Worm (Caenorhabditis elegans) whole organism, late embryonic: ENCODE data around the gene fbxa-167.

Experiments
- C38D4.7 ChIP-seq: fragments of 200-800 bp; sonication (Bioruptor generic); optimal IDR thresholded peaks from 2 replicates; lab custom pipeline; 2018; ENCODE audit warnings: mild to moderate bottlenecking, missing genetic modification characterization, moderate library complexity, missing compliant biosample characterization
- K02D7.2 ChIP-seq: sonication (generic microtip); optimal IDR thresholded peaks from 2 replicates; lab custom pipeline; 2017; ENCODE audit warnings: mild to moderate bottlenecking, missing genetic modification characterization, missing compliant biosample characterization
- K09A11.1 ChIP-seq: sonication (generic microtip); optimal IDR thresholded peaks from 2 replicates; lab custom pipeline; 2017; ENCODE audit warnings: antibody characterized with exemption, mild to moderate bottlenecking, missing genetic modification characterization, missing compliant biosample characterization; ENCODE audit not compliant: insufficient read depth
- T23F11.4 ChIP-seq: fragments of 200-800 bp; sonication (Bioruptor generic); optimal IDR thresholded peaks from 2 replicates; lab custom pipeline; 2018; ENCODE audit warnings: mild to moderate bottlenecking, missing genetic modification characterization, missing compliant biosample characterization
- Y22D7AL.16 ChIP-seq: sonication (generic microtip); optimal IDR thresholded peaks from 2 replicates; lab custom pipeline; 2016; ENCODE audit warnings: missing genetic modification characterization, missing compliant biosample characterization
- ahr-1 ChIP-seq: sonication (generic microtip); optimal IDR thresholded peaks from 2 replicates; lab custom pipeline; 2016; ENCODE audit warnings: missing genetic modification characterization, missing compliant biosample characterization
- ceh-14 ChIP-seq: sonication (generic microtip); optimal IDR thresholded peaks from 2 replicates; lab custom pipeline; 2016; ENCODE audit warnings: missing genotype, missing genetic modification characterization, missing compliant biosample characterization
- ceh-18 ChIP-seq: sonication (generic microtip); optimal IDR thresholded peaks from 2 replicates; lab custom pipeline; 2016; ENCODE audit warnings: missing genetic modification characterization, missing compliant biosample characterization
- ceh-19 ChIP-seq: fragments of 200-800 bp; sonication (Bioruptor generic); optimal IDR thresholded peaks from 2 replicates; lab custom pipeline; 2018; ENCODE audit warnings: mild to moderate bottlenecking, missing genetic modification characterization, missing compliant biosample characterization
- ceh-24 ChIP-seq: sonication (generic microtip); optimal IDR thresholded peaks from 2 replicates; lab custom pipeline; 2016; ENCODE audit warnings: mild to moderate bottlenecking, missing genetic modification characterization, missing compliant biosample characterization
- ceh-30 ChIP-seq: fragments of 150-350 bp; optimal IDR thresholded peaks from 2 replicates; lab custom pipeline; 2014; ENCODE audit warnings: missing biosample characterization, missing genetic modification characterization
- ceh-45 ChIP-seq: fragments of 200-800 bp; sonication (Bioruptor generic); IDR thresholded peaks from 2 replicates; pipeline ENCODE4 v1.3.6; 2022; ENCODE audit warnings: missing genetic modification reagents, missing genetic modification characterization, missing compliant biosample characterization
- ceh-48 ChIP-seq: sonication (generic microtip); optimal IDR thresholded peaks from 2 replicates; lab custom pipeline; 2016; ENCODE audit warnings: missing genetic modification characterization, inconsistent platforms, missing compliant biosample characterization
- ceh-6 ChIP-seq: fragments of 200-800 bp; sonication (Bioruptor generic); optimal IDR thresholded peaks from 2 replicates; lab custom pipeline; 2018; ENCODE audit warnings: mild to moderate bottlenecking, missing genetic modification characterization, missing compliant biosample characterization
- dve-1 ChIP-seq: sonication (generic microtip); optimal IDR thresholded peaks from 2 replicates; lab custom pipeline; 2017; ENCODE audit warnings: antibody characterized with exemption, mild to moderate bottlenecking, missing genetic modification characterization, missing compliant biosample characterization
- elt-2 ChIP-seq: sonication (generic microtip); optimal IDR thresholded peaks from 2 replicates; lab custom pipeline; 2016; ENCODE audit warnings: missing genetic modification reagents, missing genetic modification characterization, missing compliant biosample characterization
- elt-4 ChIP-seq: sonication (generic microtip); optimal IDR thresholded peaks from 2 replicates; lab custom pipeline; 2016; ENCODE audit warnings: missing genetic modification characterization, missing compliant biosample characterization
- eyg-1 ChIP-seq: sonication (generic microtip); optimal IDR thresholded peaks from 2 replicates; lab custom pipeline; 2016; ENCODE audit warnings: missing genotype, missing genetic modification characterization, missing compliant biosample characterization
- fax-1 ChIP-seq: sonication (generic microtip); optimal IDR thresholded peaks from 2 replicates; lab custom pipeline; 2016; ENCODE audit warnings: missing genotype, missing genetic modification characterization, missing compliant biosample characterization
- fkh-6 ChIP-seq: sonication (generic microtip); optimal IDR thresholded peaks from 2 replicates; lab custom pipeline; 2016; ENCODE audit warnings: missing genetic modification characterization, missing compliant biosample characterization
- gmeb-2 ChIP-seq: sonication (generic microtip); optimal IDR thresholded peaks from 2 replicates; lab custom pipeline; 2016; ENCODE audit warnings: missing genetic modification characterization, inconsistent platforms, missing compliant biosample characterization
- hlh-13 ChIP-seq: fragments of 200-800 bp; sonication (Bioruptor generic); optimal IDR thresholded peaks from 2 replicates; lab custom pipeline; 2018; ENCODE audit warnings: mild to moderate bottlenecking, missing genetic modification characterization, missing compliant biosample characterization
- hlh-15 ChIP-seq: sonication (generic microtip); optimal IDR thresholded peaks from 2 replicates; lab custom pipeline; 2016; ENCODE audit warnings: missing genetic modification characterization, missing compliant biosample characterization
- lin-11 ChIP-seq: fragments of 200-800 bp; sonication (Bioruptor generic); optimal IDR thresholded peaks from 2 replicates; lab custom pipeline; 2018; ENCODE audit warnings: mild to moderate bottlenecking, missing genetic modification characterization, missing compliant biosample characterization
- madf-2 ChIP-seq: sonication (generic microtip); optimal IDR thresholded peaks from 2 replicates; lab custom pipeline; 2017; ENCODE audit warnings: missing genetic modification characterization, missing compliant biosample characterization
- mec-3 ChIP-seq: sonication (generic microtip); optimal IDR thresholded peaks from 2 replicates; lab custom pipeline; 2016; ENCODE audit warnings: borderline replicate concordance, missing genetic modification characterization, missing compliant biosample characterization
- nfya-1 ChIP-seq: sonication (generic microtip); optimal IDR thresholded peaks from 2 replicates; lab custom pipeline; 2017; ENCODE audit warnings: missing genetic modification characterization, mild to moderate bottlenecking, missing compliant biosample characterization, antibody characterized with exemption, moderate library complexity
- odd-2 ChIP-seq: sonication (generic microtip); optimal IDR thresholded peaks from 2 replicates; lab custom pipeline; 2017; ENCODE audit warnings: antibody characterized with exemption, mild to moderate bottlenecking, missing genetic modification characterization, missing compliant biosample characterization
- pag-3 ChIP-seq: sonication (generic microtip); optimal IDR thresholded peaks from 2 replicates; lab custom pipeline; 2016; ENCODE audit warnings: missing compliant biosample characterization, missing genetic modification characterization, borderline replicate concordance
- pha-2 ChIP-seq: sonication (generic microtip); optimal IDR thresholded peaks from 2 replicates; lab custom pipeline; 2017; ENCODE audit warnings: mild to moderate bottlenecking, missing genetic modification characterization, missing compliant biosample characterization
- pha-4 ChIP-seq: fragments of 150-350 bp; optimal IDR thresholded peaks from 2 replicates; lab custom pipeline; 2018; ENCODE audit warnings: missing biosample characterization, missing genetic modification reagents, missing genetic modification characterization
- pqm-1 ChIP-seq: sonication (generic microtip); optimal IDR thresholded peaks from 2 replicates; lab custom pipeline; 2016; ENCODE audit warnings: missing genetic modification characterization, missing compliant biosample characterization
- pros-1 ChIP-seq: fragments of 150-350 bp; optimal IDR thresholded peaks from 2 replicates; lab custom pipeline; 2014; ENCODE audit warnings: missing biosample characterization, missing genetic modification reagents, missing genetic modification characterization
- rnt-1 ChIP-seq: sonication (generic microtip); optimal IDR thresholded peaks from 2 replicates; lab custom pipeline; 2016; ENCODE audit warnings: missing genetic modification characterization, missing compliant biosample characterization
- sdc-2 ChIP-seq: sonication (generic microtip); optimal IDR thresholded peaks from 2 replicates; lab custom pipeline; 2016; ENCODE audit warnings: missing genotype, missing genetic modification characterization, missing compliant biosample characterization
- sox-2 ChIP-seq: fragments of 200-800 bp; sonication (Bioruptor generic); IDR thresholded peaks from 2 replicates; pipeline ENCODE4 v1.3.6; 2022; ENCODE audit warnings: missing genetic modification reagents, missing genetic modification characterization, missing compliant biosample characterization
- tbx-2 ChIP-seq: sonication (generic microtip); optimal IDR thresholded peaks from 2 replicates; lab custom pipeline; 2016; ENCODE audit warnings: missing genetic modification characterization, missing compliant biosample characterization
- unc-3 ChIP-seq, 2 experiments: fragments of 200-800 bp in 1 of 2; sonication (Bioruptor generic) in 1 of 2; sonication (generic microtip) in 1 of 2; conservative IDR thresholded peaks in 1 of 2; optimal IDR thresholded peaks in 1 of 2; 2 replicates each; pipeline versions ENCODE4 v1.3.6 to Lab custom; 2016 to 2022; ENCODE audit warnings: missing compliant biosample characterization in 2 of 2, missing genetic modification characterization in 2 of 2, missing genetic modification reagents in 1 of 2
- unc-42 ChIP-seq: sonication (generic microtip); optimal IDR thresholded peaks from 2 replicates; lab custom pipeline; 2016; ENCODE audit warnings: missing genotype, missing genetic modification characterization, missing compliant biosample characterization
- unc-55 ChIP-seq: sonication (generic microtip); optimal IDR thresholded peaks from 2 replicates; lab custom pipeline; 2017; ENCODE audit warnings: missing biosample characterization, missing genetic modification reagents, missing genetic modification characterization
- unc-86 ChIP-seq: sonication (generic microtip); optimal IDR thresholded peaks from 2 replicates; lab custom pipeline; 2016; ENCODE audit warnings: missing genetic modification characterization, missing compliant biosample characterization
- ztf-16 ChIP-seq: sonication (generic microtip); optimal IDR thresholded peaks from 2 replicates; lab custom pipeline; 2017; ENCODE audit warnings: missing genetic modification characterization, missing compliant biosample characterization

The fbxa-167 gene

ce11 chrII:13670707-13671295 is 29.5 kb downstream of the fbxa-167 start:
- no peak for TF ChIP-seq nfya-1 (tag; lab: Kevin White, UChicago)
- peak; percentile 1 for TF ChIP-seq elt-2

- no peak for TF ChIP-seq eyg-1
- TF ChIP-seq hlh-13: no peak
- TF ChIP-seq sox-2 (GFP tag; lab: Robert Waterston, UW): no peak
- TF ChIP-seq ceh-19 (GFP tag; lab: Kevin White, UChicago): no peak
- TF ChIP-seq ceh-6 (GFP tag; lab: Kevin White, UChicago): no peak
- TF ChIP-seq elt-4: no peak
- no peak for TF ChIP-seq C38D4.7 (GFP tag; lab: Kevin White, UChicago)
- no peak for TF ChIP-seq ceh-18 (tag; lab: Kevin White, UChicago)
- TF ChIP-seq fax-1: no peak
- no peak for TF ChIP-seq madf-2 (tag; lab: Kevin White, UChicago)
- no peak for TF ChIP-seq fkh-6
- TF ChIP-seq gmeb-2: no peak
- TF ChIP-seq ceh-45 (GFP tag; lab: Robert Waterston, UW): no peak
- no peak for TF ChIP-seq pha-4
These were observed 30.8 kb downstream of the fbxa-167 start for ce11 chrII:13672057-13672456.

ce11 chrII:13673605-13674193 is 32.4 kb downstream of the fbxa-167 start:
- TF ChIP-seq elt-2 (no peak), pag-3 (tag; lab: Kevin White, UChicago) (no peak), fax-1 (no peak), ceh-48 (tag; lab: Kevin White, UChicago) (no peak), unc-3 (GFP tag; conservative IDR thresholded peaks at IDR 0.05; lab: Robert Waterston, UW) (no peak), unc-3 (tag; optimal IDR thresholded peaks at IDR 0.05; lab: Kevin White, UChicago) (no peak), elt-4 (no peak), pha-2 (tag; lab: Kevin White, UChicago) (no peak), K09A11.1 (tag; lab: Kevin White, UChicago) (no peak), pha-4 (no peak), pros-1 (tag; lab: Kevin White, UChicago) (no peak), nfya-1 (tag; lab: Kevin White, UChicago) (no peak), unc-55 (GFP tag; lab: Kevin White, UChicago) (no peak), fkh-6 (no peak), sdc-2 (tag; lab: Kevin White, UChicago) (no peak), ahr-1 (tag; lab: Kevin White, UChicago) (no peak)

- no peak for TF ChIP-seq madf-2 (tag; lab: Kevin White, UChicago)
- no peak for TF ChIP-seq K02D7.2 (tag; lab: Kevin White, UChicago)
- TF ChIP-seq ztf-16 (tag; lab: Kevin White, UChicago): no peak
- no peak for TF ChIP-seq ceh-14 (tag; lab: Kevin White, UChicago)
- TF ChIP-seq unc-55 (GFP tag; lab: Kevin White, UChicago): no peak
- no peak for TF ChIP-seq hlh-15 (tag; lab: Kevin White, UChicago)
- TF ChIP-seq Y22D7AL.16 (tag; lab: Kevin White, UChicago): no peak
- no peak for TF ChIP-seq tbx-2
- no peak for TF ChIP-seq ceh-24 (tag; lab: Kevin White, UChicago)
- no peak for TF ChIP-seq unc-42 (tag; lab: Kevin White, UChicago)
- no peak for TF ChIP-seq ceh-19 (GFP tag; lab: Kevin White, UChicago)
These were observed 33.9 kb downstream of the fbxa-167 start for ce11 chrII:13675212-13675611.

ce11 chrII:13677927-13678326 is 36.6 kb downstream of the fbxa-167 start:
- TF ChIP-seq mec-3 (tag; lab: Kevin White, UChicago): no peak
- no peak for TF ChIP-seq ceh-48 (tag; lab: Kevin White, UChicago)
- TF ChIP-seq pha-2 (tag; lab: Kevin White, UChicago): no peak
- TF ChIP-seq K02D7.2 (tag; lab: Kevin White, UChicago): no peak
- TF ChIP-seq madf-2 (tag; lab: Kevin White, UChicago): no peak
- TF ChIP-seq K09A11.1 (tag; lab: Kevin White, UChicago): no peak
- no peak for TF ChIP-seq ceh-19 (GFP tag; lab: Kevin White, UChicago)
- TF ChIP-seq T23F11.4 (GFP tag; lab: Kevin White, UChicago): no peak
- TF ChIP-seq pag-3 (tag; lab: Kevin White, UChicago): no peak
- no peak for TF ChIP-seq rnt-1 (tag; lab: Kevin White, UChicago)
- TF ChIP-seq lin-11 (tag; lab: Kevin White, UChicago): no peak
- TF ChIP-seq ceh-30 (tag; lab: Kevin White, UChicago): no peak
- no peak for TF ChIP-seq Y22D7AL.16 (tag; lab: Kevin White, UChicago)
- no peak for TF ChIP-seq dve-1 (tag; lab: Kevin White, UChicago)
- TF ChIP-seq ahr-1 (tag; lab: Kevin White, UChicago): no peak
- TF ChIP-seq unc-86: no peak
- no peak for TF ChIP-seq pqm-1
- no peak for TF ChIP-seq odd-2 (tag; lab: Kevin White, UChicago)
